Fruit fly (Drosophila melanogaster) whole organism, embryonic: Measurements from ENCODE around the gene CG18577.

Experiments used
- Bdp1 ChIP-seq: fragments of 200-800 bp; sonication (Bioruptor generic); optimal IDR thresholded peaks from 3 replicates; lab custom pipeline; 2016; ENCODE audit warnings: missing biosample characterization, missing genetic modification characterization
- BtbVII ChIP-seq: fragments of 200-800 bp; sonication (Bioruptor generic); optimal IDR thresholded peaks from 3 replicates; lab custom pipeline; 2017; ENCODE audit warnings: missing biosample characterization, mild to moderate bottlenecking, missing genetic modification characterization
- C15 ChIP-seq: fragments of 200-800 bp; sonication (Bioruptor generic); IDR thresholded peaks from 3 replicates; pipeline ENCODE4 v1.3.6; 2022; ENCODE audit warnings: missing biosample characterization, missing genetic modification characterization
- CG11456 ChIP-seq: fragments of 200-800 bp; sonication (Bioruptor generic); IDR thresholded peaks from 3 replicates; pipeline ENCODE4 v1.3.6; 2022; ENCODE audit warnings: missing biosample characterization, missing genetic modification characterization
- CG13296 ChIP-seq: fragments of 200-800 bp; sonication (Bioruptor generic); optimal IDR thresholded peaks from 3 replicates; lab custom pipeline; 2018; ENCODE audit warnings: missing biosample characterization, mild to moderate bottlenecking, missing genetic modification characterization
- CG15073 ChIP-seq: fragments of 200-800 bp; sonication (Bioruptor generic); optimal IDR thresholded peaks from 2 replicates; lab custom pipeline; 2016; ENCODE audit warnings: missing biosample characterization, missing genetic modification characterization
- CG15269 ChIP-seq: fragments of 200-800 bp; sonication (Bioruptor generic); optimal IDR thresholded peaks from 2 replicates; lab custom pipeline; 2018; ENCODE audit warnings: missing biosample characterization, mild to moderate bottlenecking, missing genetic modification characterization, moderate library complexity
- CG1603 ChIP-seq: fragments of 200-800 bp; sonication (Bioruptor generic); optimal IDR thresholded peaks from 2 replicates; lab custom pipeline; 2019; ENCODE audit warnings: missing biosample characterization, mild to moderate bottlenecking, missing genetic modification characterization, moderate library complexity
- CG1647 ChIP-seq: fragments of 200-800 bp; sonication (Bioruptor generic); optimal IDR thresholded peaks from 3 replicates; lab custom pipeline; 2016; ENCODE audit warnings: missing biosample characterization, missing genetic modification characterization
- CG16813 ChIP-seq: fragments of 200-800 bp; sonication (Bioruptor generic); IDR thresholded peaks from 3 replicates; pipeline ENCODE4 v1.3.6; 2022; ENCODE audit warnings: missing biosample characterization, missing genetic modification characterization; ENCODE audit not compliant: partially characterized antibody
- CG18262 ChIP-seq: fragments of 200-800 bp; optimal IDR thresholded peaks from 3 replicates; lab custom pipeline; 2019; ENCODE audit warnings: missing biosample characterization, mild to moderate bottlenecking, missing genetic modification characterization, moderate library complexity
- CG2712 ChIP-seq: fragments of 200-800 bp; optimal IDR thresholded peaks from 3 replicates; lab custom pipeline; 2019; ENCODE audit warnings: missing biosample characterization, mild to moderate bottlenecking, missing genetic modification characterization, moderate library complexity
- CG32772 ChIP-seq: fragments of 200-800 bp; sonication (Bioruptor generic); IDR thresholded peaks from 2 replicates; pipeline ENCODE4 v1.3.6; 2022; ENCODE audit warnings: missing biosample characterization, missing genetic modification characterization
- CG3847 ChIP-seq: fragments of 200-800 bp; sonication (Bioruptor generic); IDR thresholded peaks from 2 replicates; pipeline ENCODE4 v1.3.6; 2022; ENCODE audit warnings: missing biosample characterization, missing genetic modification characterization
- CG3995 ChIP-seq: fragments of 200-800 bp; sonication (Bioruptor generic); optimal IDR thresholded peaks from 3 replicates; lab custom pipeline; 2016; ENCODE audit warnings: missing biosample characterization, missing genetic modification characterization
- CG6272 ChIP-seq: fragments of 200-800 bp; sonication (Bioruptor generic); IDR thresholded peaks from 2 replicates; pipeline ENCODE4 v1.3.6; 2022; ENCODE audit warnings: missing biosample characterization, missing genetic modification characterization
- CG6791 ChIP-seq: fragments of 200-800 bp; sonication (Bioruptor generic); IDR thresholded peaks from 3 replicates; pipeline ENCODE4 v1.3.6; 2022; ENCODE audit warnings: missing biosample characterization, missing genetic modification characterization; ENCODE audit not compliant: partially characterized antibody
- CG8089 ChIP-seq: fragments of 200-800 bp; sonication (Bioruptor generic); optimal IDR thresholded peaks from 3 replicates; lab custom pipeline; 2016; ENCODE audit warnings: missing biosample characterization, missing genetic modification characterization
- CG8765 ChIP-seq: fragments of 200-800 bp; sonication (Bioruptor generic); IDR thresholded peaks from 2 replicates; pipeline ENCODE4 v1.3.6; 2022; ENCODE audit warnings: missing biosample characterization, missing genetic modification characterization
- E2f2 ChIP-seq: fragments of 200-800 bp; sonication (Bioruptor generic); IDR thresholded peaks from 2 replicates; pipeline ENCODE4 v1.3.6; 2022; ENCODE audit warnings: missing biosample characterization, missing genetic modification characterization
- Elba2 ChIP-seq: fragments of 200-800 bp; sonication (Bioruptor generic); optimal IDR thresholded peaks from 3 replicates; lab custom pipeline; 2016; ENCODE audit warnings: missing biosample characterization, missing genetic modification characterization
- Hr3 ChIP-seq: fragments of 200-800 bp; sonication (Bioruptor generic); optimal IDR thresholded peaks from 3 replicates; lab custom pipeline; 2016; ENCODE audit warnings: missing biosample characterization, missing genetic modification characterization
- NK7.1 ChIP-seq: fragments of 200-800 bp; sonication (Bioruptor generic); optimal IDR thresholded peaks from 3 replicates; lab custom pipeline; 2016; ENCODE audit warnings: missing biosample characterization, missing genetic modification characterization
- Neu2 ChIP-seq: fragments of 200-800 bp; sonication (Bioruptor generic); optimal IDR thresholded peaks from 3 replicates; lab custom pipeline; 2016; ENCODE audit warnings: missing biosample characterization, missing genetic modification characterization, borderline replicate concordance
- Oaz ChIP-seq: fragments of 200-800 bp; sonication (Bioruptor generic); IDR thresholded peaks from 2 replicates; pipeline ENCODE4 v1.3.6; 2022; ENCODE audit warnings: missing biosample characterization, missing genetic modification characterization
- Poxn ChIP-seq: fragments of 200-800 bp; sonication (Bioruptor generic); IDR thresholded peaks from 2 replicates; pipeline ENCODE4 v1.3.6; 2022; ENCODE audit warnings: missing biosample characterization, missing genetic modification characterization
- Sin3A ChIP-seq: fragments of >200 bp; optimal IDR thresholded peaks from 2 replicates; lab custom pipeline; 2018
- Spps ChIP-seq: fragments of 200-800 bp; sonication (Bioruptor generic); optimal IDR thresholded peaks from 2 replicates; lab custom pipeline; 2018; ENCODE audit warnings: missing biosample characterization, mild to moderate bottlenecking, missing genetic modification characterization
- Stat92E ChIP-seq, 3 experiments: fragments of >200 bp in 2 of 3; fragments of 200-800 bp in 1 of 3; sonication (Bioruptor generic) in 1 of 3; optimal IDR thresholded peaks; 2 replicates each; lab custom pipeline; 2017 to 2019; ENCODE audit warnings: missing biosample characterization in 3 of 3, missing genetic modification characterization in 3 of 3, mild to moderate bottlenecking in 1 of 3, moderate library complexity in 1 of 3
- aop ChIP-seq: fragments of 200-800 bp; sonication (Bioruptor generic); IDR thresholded peaks from 2 replicates; pipeline ENCODE4 v1.3.6; 2022; ENCODE audit warnings: missing biosample characterization, missing genetic modification characterization
- bcd ChIP-seq: fragments of 200-800 bp; sonication (Bioruptor generic); optimal IDR thresholded peaks from 2 replicates; lab custom pipeline; 2017; ENCODE audit warnings: missing biosample characterization, mild to moderate bottlenecking, missing genetic modification characterization
- br ChIP-seq: fragments of >200 bp; optimal IDR thresholded peaks from 2 replicates; lab custom pipeline; 2017
- cas ChIP-seq: fragments of 200-800 bp; sonication (Bioruptor generic); IDR thresholded peaks from 2 replicates; pipeline ENCODE4 v1.3.6; 2022; ENCODE audit warnings: missing biosample characterization, missing genetic modification characterization
- corto ChIP-seq: fragments of 200-800 bp; sonication (Bioruptor generic); optimal IDR thresholded peaks from 2 replicates; lab custom pipeline; 2016; ENCODE audit warnings: missing biosample characterization, mild to moderate bottlenecking, missing genetic modification characterization, moderate library complexity
- crp ChIP-seq, 2 experiments: fragments of 200-800 bp; sonication (Bioruptor generic); optimal IDR thresholded peaks; 2 replicates in 1 of 2; 3 replicates in 1 of 2; lab custom pipeline; 2017; ENCODE audit warnings: missing biosample characterization in 2 of 2, missing genetic modification characterization in 2 of 2, mild to moderate bottlenecking in 1 of 2, moderate library complexity in 1 of 2
- dimm ChIP-seq: fragments of 200-800 bp; sonication (Bioruptor generic); IDR thresholded peaks from 2 replicates; pipeline ENCODE4 v1.3.6; 2022; ENCODE audit warnings: missing biosample characterization, missing genetic modification characterization
- fd3F ChIP-seq: fragments of 200-800 bp; sonication (Bioruptor generic); optimal IDR thresholded peaks from 2 replicates; lab custom pipeline; 2018; ENCODE audit warnings: missing biosample characterization, mild to moderate bottlenecking, missing genetic modification characterization, moderate library complexity
- grau ChIP-seq: fragments of 200-800 bp; optimal IDR thresholded peaks from 3 replicates; lab custom pipeline; 2019; ENCODE audit warnings: missing biosample characterization, mild to moderate bottlenecking, missing genetic modification characterization, moderate library complexity
- hb ChIP-seq: fragments of 200-800 bp; sonication (Bioruptor generic); IDR thresholded peaks from 3 replicates; pipeline ENCODE4 v1.3.6; 2022; ENCODE audit warnings: missing biosample characterization, missing genetic modification characterization; ENCODE audit not compliant: partially characterized antibody
- lola ChIP-seq, 3 experiments: fragments of >200 bp in 2 of 3; fragments of 200-800 bp in 1 of 3; sonication (Bioruptor generic) in 1 of 3; optimal IDR thresholded peaks; 2 replicates each; lab custom pipeline; 2017 to 2019; ENCODE audit warnings: missing biosample characterization in 3 of 3, missing genetic modification characterization in 3 of 3, mild to moderate bottlenecking in 1 of 3, moderate library complexity in 1 of 3
- onecut ChIP-seq: fragments of 200-800 bp; sonication (Bioruptor generic); IDR thresholded peaks from 2 replicates; pipeline ENCODE4 v1.3.6; 2022; ENCODE audit warnings: missing biosample characterization, missing genetic modification characterization
- otp ChIP-seq: fragments of 200-800 bp; sonication (Bioruptor generic); IDR thresholded peaks from 3 replicates; pipeline ENCODE4, ENCODE4 v1.3.6; 2022; ENCODE audit warnings: missing biosample characterization, missing genetic modification characterization
- pb ChIP-seq: fragments of 200-800 bp; sonication (Bioruptor generic); optimal IDR thresholded peaks from 3 replicates; lab custom pipeline; 2016; ENCODE audit warnings: missing biosample characterization, missing genetic modification characterization
- pfk ChIP-seq: fragments of 200-800 bp; sonication (Bioruptor generic); optimal IDR thresholded peaks from 2 replicates; lab custom pipeline; 2018; ENCODE audit warnings: missing biosample characterization, mild to moderate bottlenecking, missing genetic modification characterization, moderate library complexity
- prd ChIP-seq, 3 experiments: fragments of >200 bp in 2 of 3; fragments of 200-800 bp in 1 of 3; sonication (Bioruptor generic) in 1 of 3; optimal IDR thresholded peaks in 2 of 3; IDR thresholded peaks in 1 of 3; 2 replicates in 2 of 3; 3 replicates in 1 of 3; pipeline versions ENCODE4 v1.3.6 to Lab custom; 2017 to 2022; ENCODE audit warnings: missing biosample characterization in 1 of 3, missing genetic modification characterization in 1 of 3
- pum ChIP-seq: fragments of 200-800 bp; sonication (Bioruptor generic); optimal IDR thresholded peaks from 2 replicates; lab custom pipeline; 2016; ENCODE audit warnings: missing biosample characterization, missing genetic modification characterization
- tin ChIP-seq: fragments of 200-800 bp; sonication (Bioruptor generic); optimal IDR thresholded peaks from 3 replicates; lab custom pipeline; 2016; ENCODE audit warnings: missing biosample characterization, missing genetic modification characterization
- trh ChIP-seq: fragments of 200-800 bp; sonication (Bioruptor generic); optimal IDR thresholded peaks from 2 replicates; lab custom pipeline; 2016; ENCODE audit warnings: missing biosample characterization, missing genetic modification characterization
- wek ChIP-seq: fragments of 200-800 bp; sonication (Bioruptor generic); optimal IDR thresholded peaks from 3 replicates; lab custom pipeline; 2018; ENCODE audit warnings: missing biosample characterization, mild to moderate bottlenecking, missing genetic modification characterization, moderate library complexity
- zen2 ChIP-seq: fragments of 200-800 bp; sonication (Bioruptor generic); IDR thresholded peaks from 3 replicates; pipeline ENCODE4 v1.3.6; 2022; ENCODE audit warnings: missing biosample characterization, missing genetic modification characterization; ENCODE audit not compliant: partially characterized antibody
- zfh2 ChIP-seq: fragments of 200-800 bp; sonication (Bioruptor generic); optimal IDR thresholded peaks from 2 replicates; lab custom pipeline; 2016; ENCODE audit warnings: missing biosample characterization, missing genetic modification characterization

The CG18577 gene

dm6 chr3R:11214449-11214950 is 18.6 kb downstream of the CG18577 start, which contains the start of gene ZnT86D (continued):
- TF ChIP-seq CG1647 (GFP tag; lab: Kevin White, UChicago) (peak; percentile 22), zfh2 (GFP tag; lab: Kevin White, UChicago) (peak; percentile 72), Elba2 (peak; percentile 75), CG1603 (tag; lab: Kevin White, UChicago) (peak; percentile 26), CG15073 (GFP tag; lab: Kevin White, UChicago) (no peak), bcd (GFP tag; lab: Kevin White, UChicago) (peak; percentile 68), C15 (GFP tag; lab: Robert Waterston, UW) (no peak), Neu2 (GFP tag; lab: Kevin White, UChicago) (no peak), BtbVII (GFP tag; lab: Kevin White, UChicago) (no peak), CG3995 (GFP tag; lab: Kevin White, UChicago) (peak; percentile 75), CG16813 (no peak), aop (GFP tag; lab: Robert Waterston, UW) (no peak), Bdp1 (GFP tag; lab: Kevin White, UChicago) (no peak), dimm (GFP tag; lab: Robert Waterston, UW) (no peak), CG11456 (GFP tag; lab: Robert Waterston, UW) (no peak), zen2 (GFP tag; lab: Robert Waterston, UW) (no peak), Sin3A (peak; percentile 28), lola (GFP tag; optimal IDR thresholded peaks at IDR 0.05; lab: Kevin White, UChicago) (peak in 1 of 3 experiments; percentile 46), CG8089 (GFP tag; lab: Kevin White, UChicago) (no peak), corto (GFP tag; lab: Kevin White, UChicago) (no peak), CG3847 (GFP tag; lab: Robert Waterston, UW) (peak; percentile 65), CG6791 (GFP tag; lab: Robert Waterston, UW) (no peak), pum (GFP tag; lab: Kevin White, UChicago) (peak; percentile 41), CG8765 (GFP tag; lab: Robert Waterston, UW) (no peak), otp (GFP tag; lab: Robert Waterston, UW) (no peak), Stat92E (GFP tag; optimal IDR thresholded peaks at IDR 0.05; lab: Kevin White, UChicago) (no peak), CG13296 (GFP tag; lab: Kevin White, UChicago) (peak; percentile 67), onecut (GFP tag; lab: Robert Waterston, UW) (no peak), pfk (GFP tag; lab: Kevin White, UChicago) (peak; percentile 31), CG6272 (no peak), cas (GFP tag; lab: Robert Waterston, UW) (no peak), Poxn (GFP tag; lab: Robert Waterston, UW) (no peak), CG2712 (tag; lab: Kevin White, UChicago) (peak; percentile 78), Oaz (GFP tag; lab: Robert Waterston, UW) (no peak), NK7.1 (GFP tag; lab: Kevin White, UChicago) (peak; percentile 39), fd3F (GFP tag; lab: Kevin White, UChicago) (peak; percentile 35), tin (GFP tag; lab: Kevin White, UChicago) (peak; percentile 51), crp (GFP tag; optimal IDR thresholded peaks at IDR 0.05; lab: Kevin White, UChicago) (peak in 1 of 2 experiments; percentile 20), CG18262 (tag; lab: Kevin White, UChicago) (peak; percentile 69), grau (peak; percentile 99), wek (GFP tag; lab: Kevin White, UChicago) (no peak), trh (GFP tag; lab: Kevin White, UChicago) (no peak), CG32772 (GFP tag; lab: Robert Waterston, UW) (peak; percentile 39; the same call in 1 of the 2 replicates), Spps (tag; lab: Kevin White, UChicago) (no peak), br (lab: Kevin White, UChicago) (no peak), hb (GFP tag; lab: Robert Waterston, UW) (no peak), pb (peak; percentile 48), E2f2 (peak; percentile 26; the same call in 1 of the 2 replicates), Hr3 (GFP tag; lab: Kevin White, UChicago) (peak; percentile 63), CG15269 (tag; lab: Kevin White, UChicago) (peak; percentile 72), prd (optimal IDR thresholded peaks at IDR 0.05; lab: Kevin White, UChicago) (no peak), prd (GFP tag; IDR thresholded peaks at IDR 0.05; lab: Robert Waterston, UW) (peak; percentile 69)
